Fruit fly (Drosophila melanogaster) whole organism, prepupa: ENCODE data around the gene CG31106.
A peak's percentile ranks its signal among the peaks of the same experiment; 100 is the strongest.

Experiments used
- Blimp-1 ChIP-seq: fragments of 200-800 bp; sonication (Bioruptor generic); optimal IDR thresholded peaks from 3 replicates; lab custom pipeline; 2017; ENCODE audit warnings: missing biosample characterization, missing genetic modification characterization, mild to moderate bottlenecking, moderate library complexity, missing genetic modification reagents
- CG11294 ChIP-seq: fragments of 200-800 bp; sonication (Bioruptor generic); IDR thresholded peaks from 2 replicates; pipeline ENCODE4 v1.3.6; 2022; ENCODE audit warnings: missing biosample characterization, missing genetic modification characterization
- CG11762 ChIP-seq: fragments of 200-800 bp; sonication (Bioruptor generic); optimal IDR thresholded peaks from 3 replicates; lab custom pipeline; 2016; ENCODE audit warnings: missing biosample characterization, missing genetic modification characterization; ENCODE audit not compliant: insufficient read depth
- CG15336 ChIP-seq: fragments of 200-800 bp; sonication (Bioruptor generic); IDR thresholded peaks from 2 replicates; pipeline ENCODE4 v1.3.6; 2022; ENCODE audit warnings: missing biosample characterization, missing genetic modification characterization
- CG1621 ChIP-seq: fragments of 200-800 bp; sonication (Bioruptor generic); optimal IDR thresholded peaks from 3 replicates; lab custom pipeline; 2018; ENCODE audit warnings: missing biosample characterization, mild to moderate bottlenecking, missing genetic modification characterization
- CG3032 ChIP-seq: fragments of 200-800 bp; optimal IDR thresholded peaks from 2 replicates; lab custom pipeline; 2019; ENCODE audit warnings: missing biosample characterization, mild to moderate bottlenecking, missing genetic modification characterization, moderate library complexity
- CG3919 ChIP-seq: fragments of 200-800 bp; sonication (Bioruptor generic); optimal IDR thresholded peaks from 3 replicates; lab custom pipeline; 2016; ENCODE audit warnings: missing biosample characterization, missing genetic modification characterization
- CG6792 ChIP-seq: fragments of 200-800 bp; sonication (Bioruptor generic); optimal IDR thresholded peaks from 3 replicates; lab custom pipeline; 2016; ENCODE audit warnings: missing biosample characterization, missing genetic modification characterization
- CG7368 ChIP-seq: fragments of 200-800 bp; sonication (Bioruptor generic); optimal IDR thresholded peaks from 3 replicates; lab custom pipeline; 2016; ENCODE audit warnings: missing biosample characterization, missing genetic modification characterization
- CG8119 ChIP-seq: fragments of 200-800 bp; sonication (Bioruptor generic); IDR thresholded peaks from 3 replicates; pipeline ENCODE4 v1.3.6; 2022; ENCODE audit warnings: missing biosample characterization, missing genetic modification characterization
- CG8632 ChIP-seq: fragments of 200-800 bp; sonication (Bioruptor generic); optimal IDR thresholded peaks from 3 replicates; lab custom pipeline; 2016; ENCODE audit warnings: missing biosample characterization, missing genetic modification characterization
- Eip75B ChIP-seq: fragments of 200-800 bp; sonication (Bioruptor generic); optimal IDR thresholded peaks from 3 replicates; lab custom pipeline; 2016; ENCODE audit warnings: missing biosample characterization, missing genetic modification characterization
- Eip78C ChIP-seq: fragments of 200-800 bp; sonication (Bioruptor generic); peaks from one replicate; lab custom pipeline; 2016; ENCODE audit warnings: missing biosample characterization, missing genetic modification characterization
- Ets21C ChIP-seq: fragments of 200-800 bp; sonication (Bioruptor generic); optimal IDR thresholded peaks from 3 replicates; lab custom pipeline; 2016; ENCODE audit warnings: missing biosample characterization, missing genetic modification characterization
- Gug ChIP-seq: fragments of 200-800 bp; sonication (Bioruptor generic); IDR thresholded peaks from 2 replicates; pipeline ENCODE4 v1.3.6; 2022; ENCODE audit warnings: missing biosample characterization, missing genetic modification characterization
- Hr39 ChIP-seq: fragments of 200-800 bp; sonication (Bioruptor generic); optimal IDR thresholded peaks from 2 replicates; lab custom pipeline; 2016; ENCODE audit warnings: missing biosample characterization, missing genetic modification characterization
- OdsH ChIP-seq: fragments of 200-800 bp; sonication (Bioruptor generic); optimal IDR thresholded peaks from 3 replicates; lab custom pipeline; 2016; ENCODE audit warnings: missing biosample characterization, missing genetic modification characterization
- Sox14 ChIP-seq: fragments of 200-800 bp; sonication (Bioruptor generic); optimal IDR thresholded peaks from 3 replicates; lab custom pipeline; 2016; ENCODE audit warnings: missing biosample characterization, missing genetic modification characterization
- Sox15 ChIP-seq: fragments of 200-800 bp; sonication (Bioruptor generic); optimal IDR thresholded peaks from 3 replicates; lab custom pipeline; 2016; ENCODE audit warnings: missing biosample characterization, missing genetic modification characterization
- achi ChIP-seq: fragments of 200-800 bp; sonication (Bioruptor generic); optimal IDR thresholded peaks from 3 replicates; lab custom pipeline; 2016; ENCODE audit warnings: missing biosample characterization, missing genetic modification characterization
- acj6 ChIP-seq: fragments of 200-800 bp; sonication (Bioruptor generic); optimal IDR thresholded peaks from 3 replicates; lab custom pipeline; 2016; ENCODE audit warnings: missing biosample characterization, missing genetic modification characterization
- dac ChIP-seq: fragments of 200-800 bp; sonication (Bioruptor generic); optimal IDR thresholded peaks from 2 replicates; lab custom pipeline; 2017; ENCODE audit warnings: missing biosample characterization, mild to moderate bottlenecking, missing genetic modification characterization
- eg ChIP-seq: fragments of 200-800 bp; sonication (Bioruptor generic); IDR thresholded peaks from 3 replicates; pipeline ENCODE4 v1.3.6; 2022; ENCODE audit warnings: missing biosample characterization, missing genetic modification characterization
- fd85E ChIP-seq: fragments of 200-800 bp; sonication (Bioruptor generic); optimal IDR thresholded peaks from 3 replicates; lab custom pipeline; 2016; ENCODE audit warnings: missing biosample characterization, missing genetic modification characterization
- fkh ChIP-seq: fragments of 200-800 bp; sonication (Bioruptor generic); optimal IDR thresholded peaks from 3 replicates; lab custom pipeline; 2017; ENCODE audit warnings: missing biosample characterization, mild to moderate bottlenecking, missing genetic modification characterization, moderate library complexity
- net ChIP-seq: fragments of 200-800 bp; sonication (Bioruptor generic); optimal IDR thresholded peaks from 3 replicates; lab custom pipeline; 2016; ENCODE audit warnings: missing biosample characterization, missing genetic modification characterization
- ss ChIP-seq, 2 experiments: fragments of 200-800 bp; sonication (Bioruptor generic); optimal IDR thresholded peaks; 2 replicates in 1 of 2; 3 replicates in 1 of 2; lab custom pipeline; 2017 to 2018; ENCODE audit warnings: mild to moderate bottlenecking in 2 of 2, missing biosample characterization in 2 of 2, missing genetic modification characterization in 2 of 2, moderate library complexity in 1 of 2
- svp ChIP-seq: fragments of 200-800 bp; sonication (Bioruptor generic); peaks from one replicate; lab custom pipeline; 2016; ENCODE audit warnings: missing biosample characterization, missing genetic modification characterization
- vri ChIP-seq: fragments of 200-800 bp; sonication (Bioruptor generic); optimal IDR thresholded peaks from 3 replicates; lab custom pipeline; 2016; ENCODE audit warnings: missing biosample characterization, mild to moderate bottlenecking, missing genetic modification characterization

Gene CG31106

DNA sequence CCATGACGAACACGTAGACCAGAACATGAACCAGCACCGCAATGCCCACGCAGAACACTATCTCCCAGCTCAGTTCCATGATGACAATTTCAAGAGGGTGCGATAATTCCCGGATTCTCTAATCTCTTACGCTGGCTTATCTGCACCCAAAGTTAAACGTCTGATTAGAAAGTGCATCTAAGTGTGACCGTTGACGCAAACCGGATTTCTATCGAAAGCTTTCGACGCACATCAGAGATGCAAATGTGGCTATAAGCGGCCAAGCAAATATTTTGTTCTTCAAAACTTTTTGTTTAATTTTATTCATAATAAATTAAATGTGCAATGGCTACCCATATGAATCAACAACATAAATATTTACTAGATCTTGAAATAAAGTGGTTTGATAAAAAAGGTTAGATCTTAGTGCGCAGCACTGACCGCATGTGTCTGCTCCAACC lies 46.2 kb downstream of the CG31106 start, which contains the start of the genes Kdsr and CG11858 (continued):
- TF ChIP-seq Gug (GFP tag; lab: Robert Waterston, UW) (peak; percentile 65), Blimp-1 (no peak), CG11762 (GFP tag; lab: Kevin White, UChicago) (no peak), CG11294 (GFP tag; lab: Robert Waterston, UW) (peak; percentile 28; the same call in 1 of the 2 replicates), Sox15 (GFP tag; lab: Kevin White, UChicago) (peak; percentile 13), dac (no peak), svp (GFP tag; lab: Kevin White, UChicago) (peak; percentile 95), Eip78C (GFP tag; lab: Kevin White, UChicago) (no peak), OdsH (GFP tag; lab: Kevin White, UChicago) (no peak), CG7368 (no peak), Hr39 (GFP tag; lab: Kevin White, UChicago) (no peak)

- TF ChIP-seq dac (no peak), achi (GFP tag; lab: Kevin White, UChicago) (peak; percentile 45), CG15336 (peak; percentile 31; the same call in 1 of the 2 replicates), CG8119 (GFP tag; lab: Robert Waterston, UW) (no peak), Eip78C (GFP tag; lab: Kevin White, UChicago) (no peak), CG1621 (tag; lab: Kevin White, UChicago) (peak; percentile 33), Ets21C (GFP tag; lab: Kevin White, UChicago) (no peak)
Observed at dm6 chr3R:25265589-25266201, 49.6 kb downstream of the CG31106 start, which contains the start of the genes GlnRS and RIOK2. Gene GlnRS, minus strand, starts transcription at chr3R:25265721. Gene RIOK2, plus strand, starts transcription at chr3R:25265844.

dm6 chr3R:25266751-25267150 lies 50.7 kb downstream of the CG31106 start:
- TF ChIP-seq fkh (no peak), CG3032 (tag; lab: Kevin White, UChicago) (no peak), Hr39 (GFP tag; lab: Kevin White, UChicago) (no peak), CG11294 (GFP tag; lab: Robert Waterston, UW) (no peak), CG8632 (GFP tag; lab: Kevin White, UChicago) (no peak), eg (GFP tag; lab: Robert Waterston, UW) (no peak), ss (GFP tag; optimal IDR thresholded peaks at IDR 0.05; lab: Kevin White, UChicago) (no peak), fd85E (no peak), net (GFP tag; lab: Kevin White, UChicago) (no peak), CG3919 (GFP tag; lab: Kevin White, UChicago) (no peak), Sox14 (GFP tag; lab: Kevin White, UChicago) (no peak), vri (GFP tag; lab: Kevin White, UChicago) (no peak), CG6792 (GFP tag; lab: Kevin White, UChicago) (no peak), acj6 (GFP tag; lab: Kevin White, UChicago) (no peak), Eip75B (GFP tag; lab: Kevin White, UChicago) (no peak)
